Worm (Caenorhabditis elegans): ENCODE results near the gene ergi-2.

ergi-2 gene

DNA sequence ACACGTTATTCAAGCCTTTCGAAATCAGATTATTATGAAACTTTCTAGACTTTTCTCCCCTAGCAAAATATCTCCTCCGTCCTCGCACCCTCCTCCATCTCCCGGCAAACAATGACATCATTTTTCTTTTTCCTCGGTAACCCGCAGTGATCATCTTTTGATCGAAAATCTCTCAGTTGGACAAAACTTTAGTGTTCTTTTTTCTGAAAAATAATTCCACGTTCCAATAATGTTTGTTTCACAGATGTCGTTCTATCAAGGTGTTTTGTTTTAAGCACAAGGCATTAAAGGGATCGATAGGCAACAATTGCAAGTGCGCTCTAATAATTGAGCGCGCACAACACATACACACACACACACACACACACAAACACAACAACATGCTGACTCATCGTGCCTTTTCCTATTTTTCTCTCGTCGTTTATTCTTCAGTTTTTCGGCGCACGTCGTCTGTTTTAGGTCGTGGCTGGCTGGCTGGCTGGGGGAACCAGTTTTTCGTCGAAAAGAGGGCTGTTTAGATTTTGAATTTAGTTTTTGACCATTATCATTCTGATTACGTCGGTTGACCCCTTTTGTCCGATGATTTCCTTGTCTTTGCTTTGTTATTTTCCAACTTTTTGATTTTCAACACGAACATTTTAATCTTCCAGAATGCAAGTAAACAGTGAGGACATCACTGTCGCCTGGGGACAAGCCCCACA is 31.5 kb downstream of the ergi-2 start, which contains the start of gene F20D1.3:
TSS of gene F20D1.3 (plus strand) at position 651 of the 701 bp plus-strand sequence.
- TF ChIP-seq dsc-1 (tag; optimal IDR thresholded peaks at IDR 0.05) (peak; percentile 14), snu-23 (GFP tag; optimal IDR thresholded peaks at IDR 0.05) (peak; percentile 78), unc-130 (tag; optimal IDR thresholded peaks at IDR 0.05) (peak; percentile 34), F16B12.6 (tag; optimal IDR thresholded peaks at IDR 0.05) (no peak), mab-9 (GFP tag; IDR thresholded peaks at IDR 0.05) (no peak), dpl-1 (GFP tag; optimal IDR thresholded peaks at IDR 0.05) (peak in 2 of 3 experiments; percentile 40 to 43), nhr-11 (tag; optimal IDR thresholded peaks at IDR 0.05) (no peak), skn-1 (tag; optimal IDR thresholded peaks at IDR 0.05) (peak; percentile 65), lsy-2 (tag; optimal IDR thresholded peaks at IDR 0.05) (peak in 1 of 2 experiments; percentile 65), lin-15B (tag; optimal IDR thresholded peaks at IDR 0.05) (no peak), grh-1 (GFP tag; IDR thresholded peaks at IDR 0.05) (peak; percentile 46), mdl-1 (tag; optimal IDR thresholded peaks at IDR 0.05) (peak in 1 of 2 experiments; percentile 34), aha-1 (tag; optimal IDR thresholded peaks at IDR 0.05) (no peak), jun-1 (tag; optimal IDR thresholded peaks at IDR 0.05) (peak; percentile 77), nhr-77 (tag; optimal IDR thresholded peaks at IDR 0.05) (peak; percentile 11), nhr-71 (tag; optimal IDR thresholded peaks at IDR 0.05) (peak; percentile 78), zag-1 (tag; optimal IDR thresholded peaks at IDR 0.05) (no peak), elt-2 (tag; optimal IDR thresholded peaks at IDR 0.05) (no peak), xbp-1 (tag; optimal IDR thresholded peaks at IDR 0.05) (peak; percentile 6), aly-2 (tag; optimal IDR thresholded peaks at IDR 0.05) (no peak), nhr-20 (tag; optimal IDR thresholded peaks at IDR 0.05) (peak; percentile 66), mep-1 (tag; optimal IDR thresholded peaks at IDR 0.05) (peak; percentile 71), ztf-11 (tag; optimal IDR thresholded peaks at IDR 0.05) (no peak), egl-27 (tag; optimal IDR thresholded peaks at IDR 0.05) (no peak), egl-13 (tag; optimal IDR thresholded peaks at IDR 0.05) (no peak), fkh-8 (tag; optimal IDR thresholded peaks at IDR 0.05) (peak; percentile 75), blmp-1 (tag; optimal IDR thresholded peaks at IDR 0.05) (peak; percentile 60), snpc-4 (tag; optimal IDR thresholded peaks at IDR 0.05) (peak; percentile 4), ztf-4 (tag; optimal IDR thresholded peaks at IDR 0.05) (no peak), C04F5.9 (tag; optimal IDR thresholded peaks at IDR 0.05) (no peak), tbx-2 (tag; optimal IDR thresholded peaks at IDR 0.05) (peak; percentile 60), hpl-2 (GFP tag; optimal IDR thresholded peaks at IDR 0.05) (no peak), nhr-90 (tag; optimal IDR thresholded peaks at IDR 0.05; ENCODE audit: poor library complexity) (peak; percentile 11), fkh-10 (GFP tag; optimal IDR thresholded peaks at IDR 0.05) (no peak), irx-1 (tag; optimal IDR thresholded peaks at IDR 0.05) (peak; percentile 36), efl-1 (optimal IDR thresholded peaks at IDR 0.05) (peak; percentile 8 to 42), efl-1 (GFP tag; optimal IDR thresholded peaks at IDR 0.05 in 1 of 2) (peak in 1 of 2 experiments; percentile 15), ceh-82 (tag; optimal IDR thresholded peaks at IDR 0.05) (peak in 2 of 3 experiments; percentile 16), nhr-237 (tag; optimal IDR thresholded peaks at IDR 0.05) (peak; percentile 26), swsn-7 (tag; optimal IDR thresholded peaks at IDR 0.05) (peak; percentile 44), lin-14 (GFP tag; optimal IDR thresholded peaks at IDR 0.05) (peak; percentile 91), mef-2 (tag; optimal IDR thresholded peaks at IDR 0.05) (no peak), elt-3 (tag; optimal IDR thresholded peaks at IDR 0.05) (peak in 3 of 6 experiments; percentile 24 to 31 (median 25)), nhr-85 (tag) (peak; percentile 91), lin-35 (GFP tag; optimal IDR thresholded peaks at IDR 0.05) (peak; percentile 35 to 63), fos-1 (tag; optimal IDR thresholded peaks at IDR 0.05) (peak; percentile 97), lin-13 (GFP tag; optimal IDR thresholded peaks at IDR 0.05) (peak; percentile 72), C16A3.4 (tag; optimal IDR thresholded peaks at IDR 0.05) (peak; percentile 68), nhr-47 (tag; optimal IDR thresholded peaks at IDR 0.05) (peak; percentile 55)
